Fruit fly (Drosophila melanogaster) whole organism: ENCODE results near the gene CrebA.

Experiments used
- CG8478 ChIP-seq: fragments of >200 bp; optimal IDR thresholded peaks from 2 replicates; lab custom pipeline; 2018; ENCODE audit warnings: inconsistent platforms
- Dll ChIP-seq: fragments of >200 bp; optimal IDR thresholded peaks from 2 replicates; lab custom pipeline; 2017
- EcR ChIP-seq, 2 experiments: fragments of >200 bp; optimal IDR thresholded peaks; 2 replicates each; lab custom pipeline; 2017; ENCODE audit warnings: missing biosample characterization in 2 of 2, missing genetic modification characterization in 2 of 2, missing genetic modification reagents in 2 of 2
- pan ChIP-seq: fragments of >200 bp; optimal IDR thresholded peaks from 2 replicates; lab custom pipeline; 2017
- psq ChIP-seq: fragments of >200 bp; optimal IDR thresholded peaks from 2 replicates; lab custom pipeline; 2017
- usp ChIP-seq: fragments of >200 bp; optimal IDR thresholded peaks from 2 replicates; lab custom pipeline; 2017; ENCODE audit warnings: missing biosample characterization, missing genetic modification characterization, mixed read lengths

The CrebA gene

dm6 chr3L:15528096-15528495 lies 7.1 kb upstream of the CrebA start, which contains the start of gene CG42728:
Gene CG42728 (minus strand): TSS chr3L:15528196.
- no peak for TF ChIP-seq psq (lab: Kevin White, UChicago)
- no peak for TF ChIP-seq Dll (lab: Kevin White, UChicago)
- TF ChIP-seq usp, result no peak
- TF ChIP-seq pan (lab: Kevin White, UChicago), result no peak
- no peak for TF ChIP-seq CG8478 (lab: Kevin White, UChicago)
- TF ChIP-seq EcR (GFP tag; optimal IDR thresholded peaks at IDR 0.05; lab: Kevin White, UChicago), result no peak

- no peak for TF ChIP-seq psq (lab: Kevin White, UChicago)
- no peak for TF ChIP-seq pan (lab: Kevin White, UChicago)
- no peak for TF ChIP-seq Dll (lab: Kevin White, UChicago)
- no peak for TF ChIP-seq usp
- TF ChIP-seq CG8478 (lab: Kevin White, UChicago), result no peak
- no peak for TF ChIP-seq EcR (GFP tag; optimal IDR thresholded peaks at IDR 0.05; lab: Kevin White, UChicago)
Observed at dm6 chr3L:15529143-15529542, 6.1 kb upstream of the CrebA start, which contains the start of gene obst-H. Gene obst-H (minus strand): TSS chr3L:15529243.

- TF ChIP-seq Dll (lab: Kevin White, UChicago), result no peak
- no peak for TF ChIP-seq CG8478 (lab: Kevin White, UChicago)
- no peak for TF ChIP-seq psq (lab: Kevin White, UChicago)
- no peak for TF ChIP-seq EcR (GFP tag; optimal IDR thresholded peaks at IDR 0.05; lab: Kevin White, UChicago)
- no peak for TF ChIP-seq pan (lab: Kevin White, UChicago)
- TF ChIP-seq usp, result no peak
Observed at dm6 chr3L:15530071-15530470, 5.1 kb upstream of the CrebA start.

dm6 chr3L:15530638-15531225 lies 4.5 kb upstream of the CrebA start:
- TF ChIP-seq Dll (lab: Kevin White, UChicago), result no peak
- TF ChIP-seq pan (lab: Kevin White, UChicago), result no peak
- no peak for TF ChIP-seq psq (lab: Kevin White, UChicago)
- no peak for TF ChIP-seq EcR (GFP tag; optimal IDR thresholded peaks at IDR 0.05; lab: Kevin White, UChicago)
- TF ChIP-seq CG8478 (lab: Kevin White, UChicago), result no peak
- no peak for TF ChIP-seq usp

- TF ChIP-seq Dll (lab: Kevin White, UChicago) (no peak), usp (no peak), CG8478 (lab: Kevin White, UChicago) (no peak), pan (lab: Kevin White, UChicago) (no peak), psq (lab: Kevin White, UChicago) (no peak), EcR (GFP tag; optimal IDR thresholded peaks at IDR 0.05; lab: Kevin White, UChicago) (no peak)
Observed at dm6 chr3L:15531423-15532325, 3.5 kb upstream of the CrebA start, which contains the start of gene CG43248. Gene CG43248 (minus strand): TSS chr3L:15531473.

- no peak for TF ChIP-seq CG8478 (lab: Kevin White, UChicago)
- no peak for TF ChIP-seq Dll (lab: Kevin White, UChicago)
- no peak for TF ChIP-seq pan (lab: Kevin White, UChicago)
- TF ChIP-seq psq (lab: Kevin White, UChicago), result no peak
- no peak for TF ChIP-seq usp
- TF ChIP-seq EcR (GFP tag; optimal IDR thresholded peaks at IDR 0.05; lab: Kevin White, UChicago), result peak in 1 of 2 experiments; percentile 39
Observed at dm6 chr3L:15532368-15533030, 2.7 kb upstream of the CrebA start.

dm6 chr3L:15533402-15534129 lies 1.6 kb upstream of the CrebA start:
- TF ChIP-seq Dll (lab: Kevin White, UChicago) (no peak), pan (lab: Kevin White, UChicago) (no peak), EcR (GFP tag; optimal IDR thresholded peaks at IDR 0.05; lab: Kevin White, UChicago) (no peak), psq (lab: Kevin White, UChicago) (no peak), CG8478 (lab: Kevin White, UChicago) (no peak), usp (no peak)

dm6 chr3L:15534274-15535227 lies 644 bp upstream of the CrebA start:
- TF ChIP-seq EcR (GFP tag; optimal IDR thresholded peaks at IDR 0.05; lab: Kevin White, UChicago) (peak in 1 of 2 experiments; percentile 12), psq (lab: Kevin White, UChicago) (no peak), pan (lab: Kevin White, UChicago) (peak; percentile 98), usp (no peak)

- TF ChIP-seq CG8478 (lab: Kevin White, UChicago) (no peak), pan (lab: Kevin White, UChicago) (no peak), EcR (GFP tag; optimal IDR thresholded peaks at IDR 0.05; lab: Kevin White, UChicago) (no peak), Dll (lab: Kevin White, UChicago) (no peak), usp (no peak), psq (lab: Kevin White, UChicago) (no peak)
Observed at dm6 chr3L:15535800-15536225, 618 bp downstream of the CrebA start.
